Fruit fly (Drosophila melanogaster): ENCODE data around the gene CG46311.

The CG46311 gene

dm6 chrX:13565490-13566156 is 2.0 kb downstream of the CG46311 start:
- TF ChIP-seq CG8478 (optimal IDR thresholded peaks at IDR 0.05) (no peak), CTCF (optimal IDR thresholded peaks at IDR 0.05) (no peak)

- no peak for TF ChIP-seq CG8478 (optimal IDR thresholded peaks at IDR 0.05)
- TF ChIP-seq CTCF (optimal IDR thresholded peaks at IDR 0.05) = no peak
These were observed 4.5 kb downstream of the CG46311 start for dm6 chrX:13568127-13568526.

- TF ChIP-seq CTCF (optimal IDR thresholded peaks at IDR 0.05) (no peak), CG8478 (optimal IDR thresholded peaks at IDR 0.05) (no peak)
These were observed 5.2 kb downstream of the CG46311 start for dm6 chrX:13568841-13569240.

dm6 chrX:13570255-13570654 is 6.6 kb downstream of the CG46311 start:
- TF ChIP-seq CG8478 (optimal IDR thresholded peaks at IDR 0.05) (no peak), CTCF (optimal IDR thresholded peaks at IDR 0.05) (no peak)

- TF ChIP-seq CTCF (optimal IDR thresholded peaks at IDR 0.05) = no peak
These were observed 8.8 kb downstream of the CG46311 start for dm6 chrX:13572382-13572781.

- no peak for TF ChIP-seq CG8478 (optimal IDR thresholded peaks at IDR 0.05)
- no peak for TF ChIP-seq CTCF (optimal IDR thresholded peaks at IDR 0.05)
These were observed 15.7 kb downstream of the CG46311 start for dm6 chrX:13579322-13579721.

dm6 chrX:13586888-13587287 is 23.3 kb downstream of the CG46311 start:
- peak; percentile 42 to 71 for TF ChIP-seq CTCF (optimal IDR thresholded peaks at IDR 0.05)
- no peak for TF ChIP-seq CG8478 (optimal IDR thresholded peaks at IDR 0.05)

- no peak for TF ChIP-seq CG8478 (optimal IDR thresholded peaks at IDR 0.05)
- TF ChIP-seq CTCF (optimal IDR thresholded peaks at IDR 0.05) = no peak
These were observed 30.0 kb downstream of the CG46311 start for dm6 chrX:13593667-13594066.

dm6 chrX:13597753-13598152 is 34.1 kb downstream of the CG46311 start:
- TF ChIP-seq CG8478 (optimal IDR thresholded peaks at IDR 0.05) (no peak), CTCF (optimal IDR thresholded peaks at IDR 0.05) (no peak)

dm6 chrX:13602071-13602858 is 38.6 kb downstream of the CG46311 start, which contains the start of gene up:
Gene up, minus strand, starts transcription at chrX:13602578.
- no peak for TF ChIP-seq CG8478 (optimal IDR thresholded peaks at IDR 0.05)
- no peak for TF ChIP-seq CTCF (optimal IDR thresholded peaks at IDR 0.05)

- TF ChIP-seq CTCF (optimal IDR thresholded peaks at IDR 0.05) = no peak
- TF ChIP-seq CG8478 (optimal IDR thresholded peaks at IDR 0.05) = no peak
These were observed 40.9 kb downstream of the CG46311 start for dm6 chrX:13604499-13604898.

- TF ChIP-seq CTCF (optimal IDR thresholded peaks at IDR 0.05) (no peak), CG8478 (optimal IDR thresholded peaks at IDR 0.05) (no peak)
These were observed 41.8 kb downstream of the CG46311 start, which contains the start of gene CG11178 for dm6 chrX:13605381-13605780. Gene CG11178, plus strand, starts transcription at chrX:13605681.

- TF ChIP-seq CTCF (optimal IDR thresholded peaks at IDR 0.05) = no peak
- TF ChIP-seq CG8478 (optimal IDR thresholded peaks at IDR 0.05) = no peak
These were observed 42.4 kb downstream of the CG46311 start for dm6 chrX:13605942-13606491.

dm6 chrX:13611884-13612283 is 48.3 kb downstream of the CG46311 start, which contains the start of the genes Ndc80 and BthD:
Gene Ndc80, minus strand, starts transcription at chrX:13612062.
Gene BthD, plus strand, starts transcription at chrX:13612131.
- peak; percentile 11 to 28 for TF ChIP-seq CTCF (optimal IDR thresholded peaks at IDR 0.05)
- no peak for TF ChIP-seq CG8478 (optimal IDR thresholded peaks at IDR 0.05)

dm6 chrX:13615992-13616391 is 52.4 kb downstream of the CG46311 start:
- no peak for TF ChIP-seq CTCF (optimal IDR thresholded peaks at IDR 0.05)
- no peak for TF ChIP-seq CG8478 (optimal IDR thresholded peaks at IDR 0.05)

Measured in S2 (cell line).